Fruit fly (Drosophila melanogaster) whole organism, prepupa: ENCODE data around the gene CG14853.

Experiments used
- CG10631 ChIP-seq: fragments of 200-800 bp; sonication (Bioruptor generic); optimal IDR thresholded peaks from 2 replicates; lab custom pipeline; 2016; ENCODE audit warnings: missing biosample characterization, missing genetic modification characterization
- CG11294 ChIP-seq: fragments of 200-800 bp; sonication (Bioruptor generic); IDR thresholded peaks from 2 replicates; pipeline ENCODE4 v1.3.6; 2022; ENCODE audit warnings: missing biosample characterization, missing genetic modification characterization
- Hr4 ChIP-seq: fragments of 200-800 bp; sonication (Bioruptor generic); optimal IDR thresholded peaks from 3 replicates; lab custom pipeline; 2016; ENCODE audit warnings: missing biosample characterization, missing genetic modification characterization
- Sox14 ChIP-seq: fragments of 200-800 bp; sonication (Bioruptor generic); optimal IDR thresholded peaks from 3 replicates; lab custom pipeline; 2016; ENCODE audit warnings: missing biosample characterization, missing genetic modification characterization
- fkh ChIP-seq: fragments of 200-800 bp; sonication (Bioruptor generic); optimal IDR thresholded peaks from 3 replicates; lab custom pipeline; 2017; ENCODE audit warnings: missing biosample characterization, mild to moderate bottlenecking, missing genetic modification characterization, moderate library complexity
- salr ChIP-seq, 2 experiments: fragments of 200-800 bp; sonication (Bioruptor generic); optimal IDR thresholded peaks; 3 replicates each; lab custom pipeline; 2016 to 2018; ENCODE audit warnings: missing biosample characterization in 2 of 2, missing genetic modification characterization in 2 of 2, mild to moderate bottlenecking in 1 of 2
- spab ChIP-seq: fragments of 200-800 bp; sonication (Bioruptor generic); optimal IDR thresholded peaks from 2 replicates; lab custom pipeline; 2017; ENCODE audit warnings: missing biosample characterization, mild to moderate bottlenecking, missing genetic modification characterization, missing genetic modification reagents

DNA sequence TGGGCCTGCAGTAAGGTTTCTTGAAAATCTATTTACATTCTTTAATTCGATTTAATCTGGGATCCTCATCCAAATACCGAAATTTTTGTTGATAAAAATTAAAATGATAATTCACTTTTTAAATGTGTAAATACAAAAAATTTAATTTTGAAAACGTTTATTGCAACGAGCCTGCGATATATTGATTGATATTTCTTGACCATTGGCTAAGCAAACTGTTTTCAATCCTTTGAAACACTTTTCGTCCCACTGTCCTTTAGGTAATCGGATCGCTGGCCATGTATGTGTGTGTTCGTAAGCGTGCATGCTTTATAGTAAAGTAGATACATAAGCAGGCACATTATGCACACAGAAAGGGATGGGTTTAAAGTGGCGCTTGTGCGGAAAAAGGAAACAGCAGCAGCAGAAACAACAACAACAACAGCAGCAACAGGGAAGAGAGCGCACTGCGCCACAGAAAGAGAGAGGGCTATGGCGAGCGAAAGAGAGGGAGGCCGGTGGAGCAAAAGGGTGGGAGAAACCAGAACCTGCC lies 14.7 kb downstream of the CG14853 start:
- TF ChIP-seq CG11294 (GFP tag; lab: Robert Waterston, UW) (0 out of 2 replicates have a peak, but pooled peaks have one; percentile 24), CG10631 (peak; percentile 91), salr (GFP tag; optimal IDR thresholded peaks at IDR 0.05; lab: Kevin White, UChicago) (peak; percentile 78 to 81), spab (GFP tag; lab: Kevin White, UChicago) (peak; percentile 86), Hr4 (GFP tag; lab: Kevin White, UChicago) (peak; percentile 89), Sox14 (GFP tag; lab: Kevin White, UChicago) (peak; percentile 92), fkh (GFP tag; lab: Kevin White, UChicago) (no peak)
